Fruit fly (Drosophila melanogaster): ENCODE results near the gene CG7523.

Gene CG7523

dm6 chr3R:17647444-17647843 lies 23.3 kb downstream of the CG7523 start, which contains the start of gene CG14322 (continued):
- TF ChIP-seq CG30020 (tag; optimal IDR thresholded peaks at IDR 0.05) (no peak), dpn (GFP tag; optimal IDR thresholded peaks at IDR 0.05) (peak in 1 of 2 experiments; percentile 25), amos (GFP tag; IDR thresholded peaks at IDR 0.05; ENCODE audit: partially characterized antibody) (peak; percentile 24; the same call in 1 of the 2 replicates), Xbp1 (GFP tag; optimal IDR thresholded peaks at IDR 0.05) (peak; percentile 44), Camta (GFP tag; optimal IDR thresholded peaks at IDR 0.05) (no peak), sd (tag; optimal IDR thresholded peaks at IDR 0.05) (no peak), jigr1 (GFP tag; IDR thresholded peaks at IDR 0.05) (no peak), gsb-n (tag; optimal IDR thresholded peaks at IDR 0.05) (no peak), CrebB (tag; optimal IDR thresholded peaks at IDR 0.05) (no peak), bsh (GFP tag; optimal IDR thresholded peaks at IDR 0.05) (no peak), lilli (GFP tag; optimal IDR thresholded peaks at IDR 0.05) (peak; percentile 19), CG14667 (GFP tag; IDR thresholded peaks at IDR 0.05) (no peak), CG2202 (tag; optimal IDR thresholded peaks at IDR 0.05) (no peak), CG6175 (GFP tag; IDR thresholded peaks at IDR 0.05) (no peak), gt (GFP tag; IDR thresholded peaks at IDR 0.05) (no peak), CG7745 (tag; optimal IDR thresholded peaks at IDR 0.05) (no peak), crp (GFP tag; optimal IDR thresholded peaks at IDR 0.05) (peak; percentile 59 to 93), CG15696 (tag; optimal IDR thresholded peaks at IDR 0.05) (peak; percentile 8), dan (GFP tag; IDR thresholded peaks at IDR 0.05) (no peak), knrl (GFP tag; IDR thresholded peaks at IDR 0.05; ENCODE audit: partially characterized antibody) (peak; percentile 29; the same call in 1 of the 3 replicates), CG9876 (GFP tag; optimal IDR thresholded peaks at IDR 0.05) (no peak), NC2α (GFP tag; optimal IDR thresholded peaks at IDR 0.05) (no peak), NK7.1 (GFP tag; optimal IDR thresholded peaks at IDR 0.05) (no peak), pfk (GFP tag; optimal IDR thresholded peaks at IDR 0.05) (peak; percentile 4), Hsf (GFP tag; optimal IDR thresholded peaks at IDR 0.05) (no peak), fd64A (GFP tag; optimal IDR thresholded peaks at IDR 0.05) (no peak), Six4 (GFP tag; optimal IDR thresholded peaks at IDR 0.05) (no peak), Hr78 (GFP tag; optimal IDR thresholded peaks at IDR 0.05) (no peak), CG2712 (tag; optimal IDR thresholded peaks at IDR 0.05) (peak; percentile 40), CG16815 (GFP tag; optimal IDR thresholded peaks at IDR 0.05) (no peak), sc (optimal IDR thresholded peaks at IDR 0.05) (no peak), sc (GFP tag; optimal IDR thresholded peaks at IDR 0.05) (no peak), wdn (GFP tag; IDR thresholded peaks at IDR 0.05) (no peak), dmrt99B (tag; optimal IDR thresholded peaks at IDR 0.05) (no peak), HHEX (GFP tag; optimal IDR thresholded peaks at IDR 0.05) (no peak), vnd (GFP tag; IDR thresholded peaks at IDR 0.05; ENCODE audit: partially characterized antibody) (no peak), Aef1 (GFP tag; IDR thresholded peaks at IDR 0.05) (no peak), CG4404 (GFP tag; IDR thresholded peaks at IDR 0.05) (no peak), ato (GFP tag; IDR thresholded peaks at IDR 0.05; ENCODE audit: partially characterized antibody) (no peak), shn (GFP tag; optimal IDR thresholded peaks at IDR 0.05) (no peak), tgo (GFP tag; IDR thresholded peaks at IDR 0.05) (0 out of 3 replicates have a peak, but pooled peaks have one; percentile 15), pnt (GFP tag; optimal IDR thresholded peaks at IDR 0.05) (no peak), CG6254 (GFP tag; optimal IDR thresholded peaks at IDR 0.05) (no peak), BEAF-32 (GFP tag; optimal IDR thresholded peaks at IDR 0.05) (peak; percentile 43), Atf3 (GFP tag; optimal IDR thresholded peaks at IDR 0.05) (no peak), Med (GFP tag) (peak; percentile 81), Dbx (GFP tag; IDR thresholded peaks at IDR 0.05) (no peak), fu2 (GFP tag; optimal IDR thresholded peaks at IDR 0.05) (no peak), CG2120 (GFP tag; optimal IDR thresholded peaks at IDR 0.05) (peak; percentile 32), Dip2 (GFP tag; IDR thresholded peaks at IDR 0.05) (no peak), CG11695 (GFP tag; IDR thresholded peaks at IDR 0.05) (no peak)
